Worm (Caenorhabditis elegans): ENCODE data around the gene exp-1.
A peak's percentile ranks its signal among the peaks of the same experiment; 100 is the strongest.

Gene exp-1

ce11 chrII:6135530-6135929, 25.4 kb downstream of the exp-1 start:
- TF ChIP-seq R02D3.7 (tag; optimal IDR thresholded peaks at IDR 0.05) (no peak), unc-62 (GFP tag; optimal IDR thresholded peaks at IDR 0.05 in 1 of 2) (peak in 1 of 2 experiments; percentile 90), unc-62 (tag; optimal IDR thresholded peaks at IDR 0.05) (no peak)

- TF ChIP-seq snpc-4 (tag; optimal IDR thresholded peaks at IDR 0.05): no peak
- no peak for TF ChIP-seq daf-16 (GFP tag; optimal IDR thresholded peaks at IDR 0.05)
- no peak for TF ChIP-seq daf-16 (tag; optimal IDR thresholded peaks at IDR 0.05)
- no peak for TF ChIP-seq ztf-7 (tag; optimal IDR thresholded peaks at IDR 0.05)
- no peak for TF ChIP-seq zip-11 (GFP tag; IDR thresholded peaks at IDR 0.05)
- TF ChIP-seq hif-1 (tag; optimal IDR thresholded peaks at IDR 0.05): no peak
- no peak for TF ChIP-seq spr-1 (tag; optimal IDR thresholded peaks at IDR 0.05)
- TF ChIP-seq lin-29 (GFP tag; IDR thresholded peaks at IDR 0.05): no peak
- no peak for TF ChIP-seq daf-12 (tag; optimal IDR thresholded peaks at IDR 0.05)
- TF ChIP-seq hmg-1.1 (GFP tag; IDR thresholded peaks at IDR 0.05): no peak
- no peak for TF ChIP-seq nhr-42 (GFP tag; IDR thresholded peaks at IDR 0.05)
- no peak for TF ChIP-seq dmd-8 (GFP tag; IDR thresholded peaks at IDR 0.05)
Observed at ce11 chrII:6132595-6132994, 28.3 kb downstream of the exp-1 start, which contains the start of gene abts-3. Gene abts-3, plus strand, starts transcription at chrII:6132895.

- TF ChIP-seq lin-38 (GFP tag; IDR thresholded peaks at IDR 0.05) (peak; percentile 34; the same call in 1 of the 2 replicates), vab-7 (GFP tag; IDR thresholded peaks at IDR 0.05) (no peak)
Observed at ce11 chrII:6125259-6125658, 35.6 kb downstream of the exp-1 start, which contains the start of gene rars-2. Gene rars-2, plus strand, starts transcription at chrII:6125559.

- TF ChIP-seq ceh-44 (GFP tag; IDR thresholded peaks at IDR 0.05): no peak
- TF ChIP-seq hlh-30 (tag; optimal IDR thresholded peaks at IDR 0.05; ENCODE audit: insufficient read depth): peak; percentile 51
- peak in 1 of 2 experiments; percentile 94 for TF ChIP-seq unc-62 (GFP tag; optimal IDR thresholded peaks at IDR 0.05 in 1 of 2)
- no peak for TF ChIP-seq unc-62 (tag; optimal IDR thresholded peaks at IDR 0.05)
- no peak for TF ChIP-seq madf-5 (GFP tag; IDR thresholded peaks at IDR 0.05)
- TF ChIP-seq ztf-11 (tag; optimal IDR thresholded peaks at IDR 0.05): no peak
Observed at ce11 chrII:6123513-6123912, 37.4 kb downstream of the exp-1 start, which contains the start of gene C29H12.2. Gene C29H12.2, plus strand, starts transcription at chrII:6123809.

- TF ChIP-seq nhr-11 (tag; optimal IDR thresholded peaks at IDR 0.05) (no peak), dpl-1 (GFP tag; optimal IDR thresholded peaks at IDR 0.05) (peak; percentile 13), lsy-2 (tag; optimal IDR thresholded peaks at IDR 0.05) (peak in 1 of 2 experiments; percentile 59), nhr-102 (tag; optimal IDR thresholded peaks at IDR 0.05) (no peak), ztf-11 (tag; optimal IDR thresholded peaks at IDR 0.05) (no peak), unc-130 (GFP tag; optimal IDR thresholded peaks at IDR 0.05) (no peak), nhr-10 (tag; optimal IDR thresholded peaks at IDR 0.05) (no peak), F26F4.8 (GFP tag; conservative IDR thresholded peaks at IDR 0.05) (no peak), F37D6.2 (tag; optimal IDR thresholded peaks at IDR 0.05) (no peak), nhr-76 (tag; optimal IDR thresholded peaks at IDR 0.05) (no peak), unc-62 (GFP tag; optimal IDR thresholded peaks at IDR 0.05 in 1 of 2) (no peak), unc-62 (tag; optimal IDR thresholded peaks at IDR 0.05) (no peak), vab-7 (GFP tag; IDR thresholded peaks at IDR 0.05) (no peak), daf-8 (GFP tag; IDR thresholded peaks at IDR 0.05) (no peak), T20F7.1 (GFP tag; optimal IDR thresholded peaks at IDR 0.05) (no peak), nhr-42 (GFP tag; IDR thresholded peaks at IDR 0.05) (no peak), ZK337.2 (GFP tag; IDR thresholded peaks at IDR 0.05) (no peak), pha-4 (GFP tag; IDR thresholded peaks at IDR 0.05) (no peak), pha-4 (tag; optimal IDR thresholded peaks at IDR 0.05) (no peak), F44E2.7 (GFP tag; IDR thresholded peaks at IDR 0.05) (no peak), daf-16 (GFP tag; optimal IDR thresholded peaks at IDR 0.05) (no peak), daf-16 (tag; optimal IDR thresholded peaks at IDR 0.05) (peak; percentile 43), nhr-28 (tag; optimal IDR thresholded peaks at IDR 0.05) (peak; percentile 16), mep-1 (tag; optimal IDR thresholded peaks at IDR 0.05) (no peak), hlh-11 (tag; optimal IDR thresholded peaks at IDR 0.05) (peak; percentile 45), fkh-10 (GFP tag; optimal IDR thresholded peaks at IDR 0.05) (no peak), mes-2 (tag; optimal IDR thresholded peaks at IDR 0.05; ENCODE audit: poor library complexity, severe bottlenecking) (peak; percentile 35), nhr-25 (tag; optimal IDR thresholded peaks at IDR 0.05; ENCODE audit: borderline replicate concordance, insufficient read depth) (no peak)
Observed at ce11 chrII:6122641-6123424, 38.1 kb downstream of the exp-1 start.

All from whole organism, L4 larva.